Fruit fly (Drosophila melanogaster) whole organism, wandering third instar larva: ENCODE data around the gene pxb.

Experiments
- Abd-B ChIP-seq: fragments of >200 bp; optimal IDR thresholded peaks from 2 replicates; lab custom pipeline; 2017; ENCODE audit warnings: missing biosample characterization, missing genetic modification characterization
- CG32264 ChIP-seq: fragments of 200-800 bp; sonication (Bioruptor generic); optimal IDR thresholded peaks from 2 replicates; lab custom pipeline; 2016; ENCODE audit warnings: missing biosample characterization, missing genetic modification characterization
- CG9705 ChIP-seq: fragments of 200-800 bp; sonication (Bioruptor generic); optimal IDR thresholded peaks from 2 replicates; lab custom pipeline; 2018; ENCODE audit warnings: missing biosample characterization, mild to moderate bottlenecking, missing genetic modification characterization
- CrebA ChIP-seq: fragments of 200-800 bp; sonication (Bioruptor generic); optimal IDR thresholded peaks from 2 replicates; lab custom pipeline; 2016; ENCODE audit warnings: missing biosample characterization, mild to moderate bottlenecking, missing genetic modification characterization, borderline replicate concordance
- Dfd ChIP-seq: fragments of >200 bp; optimal IDR thresholded peaks from 2 replicates; lab custom pipeline; 2017; ENCODE audit warnings: missing biosample characterization, missing genetic modification characterization
- Dif ChIP-seq: fragments of 200-275, 200-300 bp; sonication (Bioruptor generic); optimal IDR thresholded peaks from 2 replicates; lab custom pipeline; 2018; ENCODE audit warnings: missing biosample characterization, missing genetic modification characterization; ENCODE audit not compliant: partially characterized antibody
- GATAd ChIP-seq: sonication (Bioruptor generic); optimal IDR thresholded peaks from 2 replicates; lab custom pipeline; 2016; ENCODE audit warnings: missing biosample characterization, missing genetic modification characterization
- HLH106 ChIP-seq: fragments of 200-800 bp; optimal IDR thresholded peaks from 3 replicates; lab custom pipeline; 2019; ENCODE audit warnings: missing biosample characterization, mild to moderate bottlenecking, missing genetic modification characterization, moderate library complexity
- Hnf4 ChIP-seq: fragments of 200-800 bp; sonication (Bioruptor generic); optimal IDR thresholded peaks from 2 replicates; lab custom pipeline; 2016; ENCODE audit warnings: missing biosample characterization, mild to moderate bottlenecking, missing genetic modification characterization
- Hr78 ChIP-seq: fragments of >200 bp; optimal IDR thresholded peaks from 2 replicates; lab custom pipeline; 2017; ENCODE audit warnings: missing biosample characterization, missing genetic modification characterization
- Hr83 ChIP-seq: fragments of 200-300 bp; sonication (Bioruptor generic); optimal IDR thresholded peaks from 2 replicates; lab custom pipeline; 2016; ENCODE audit warnings: missing biosample characterization, mild to moderate bottlenecking, missing genetic modification characterization, moderate library complexity; ENCODE audit not compliant: poor library complexity, severe bottlenecking
- Jra ChIP-seq: sonication (Bioruptor generic); optimal IDR thresholded peaks from 2 replicates; lab custom pipeline; 2016; ENCODE audit warnings: missing biosample characterization, missing genetic modification characterization
- Mio ChIP-seq: sonication (Bioruptor generic); optimal IDR thresholded peaks from 2 replicates; lab custom pipeline; 2016; ENCODE audit warnings: missing biosample characterization, missing genetic modification characterization
- Myc ChIP-seq: fragments of >200 bp; optimal IDR thresholded peaks from 2 replicates; lab custom pipeline; 2017
- N ChIP-seq: fragments of >200 bp; optimal IDR thresholded peaks from 2 replicates; lab custom pipeline; 2018; ENCODE audit warnings: missing biosample characterization, missing external identifiers, missing genetic modification characterization
- OdsH ChIP-seq: fragments of 200-800 bp; sonication (Bioruptor generic); optimal IDR thresholded peaks from 2 replicates; lab custom pipeline; 2016; ENCODE audit warnings: missing biosample characterization, mild to moderate bottlenecking, missing genetic modification characterization
- Rel ChIP-seq, 2 experiments: fragments of 200-800 bp; sonication (Bioruptor generic) in 1 of 2; optimal IDR thresholded peaks; 2 replicates in 1 of 2; 3 replicates in 1 of 2; lab custom pipeline; 2016 to 2019; ENCODE audit warnings: mild to moderate bottlenecking in 2 of 2, missing biosample characterization in 2 of 2, missing genetic modification characterization in 2 of 2, moderate library complexity in 1 of 2
- Sp1 ChIP-seq: fragments of 200-800 bp; sonication (Bioruptor generic); optimal IDR thresholded peaks from 3 replicates; lab custom pipeline; 2019; ENCODE audit warnings: missing biosample characterization, mild to moderate bottlenecking, missing genetic modification characterization, moderate library complexity
- Vsx2 ChIP-seq: fragments of 200-300, 225-300 bp; sonication (Bioruptor generic); optimal IDR thresholded peaks from 2 replicates; lab custom pipeline; 2018; ENCODE audit warnings: missing biosample characterization, missing genetic modification characterization; ENCODE audit not compliant: partially characterized antibody
- br ChIP-seq: fragments of 200-800 bp; sonication (Bioruptor generic); optimal IDR thresholded peaks from 2 replicates; lab custom pipeline; 2016; ENCODE audit warnings: missing biosample characterization, missing genetic modification characterization
- brk ChIP-seq: fragments of 200-800 bp; sonication (Bioruptor generic); optimal IDR thresholded peaks from 2 replicates; lab custom pipeline; 2016; ENCODE audit warnings: missing biosample characterization, mild to moderate bottlenecking, missing genetic modification characterization
- dl ChIP-seq, 2 experiments: fragments of 175-275, 200-275 bp in 1 of 2; fragments of 200-275 bp in 1 of 2; sonication (Bioruptor generic); optimal IDR thresholded peaks; lab custom pipeline; 2018; ENCODE audit warnings: mild to moderate bottlenecking in 2 of 2, missing biosample characterization in 2 of 2, missing genetic modification characterization in 2 of 2, moderate library complexity in 2 of 2; ENCODE audit not compliant: partially characterized antibody in 2 of 2, insufficient read depth in 1 of 2
- dmrt93B ChIP-seq: fragments of 200-800 bp; sonication (Bioruptor generic); optimal IDR thresholded peaks from 2 replicates; lab custom pipeline; 2018; ENCODE audit warnings: missing biosample characterization, mild to moderate bottlenecking, missing genetic modification characterization
- dsf ChIP-seq: sonication (Bioruptor generic); optimal IDR thresholded peaks from 2 replicates; lab custom pipeline; 2016; ENCODE audit warnings: missing biosample characterization, missing genetic modification characterization, borderline replicate concordance
- ey ChIP-seq: fragments of 200-800 bp; sonication (Bioruptor generic); optimal IDR thresholded peaks from 2 replicates; lab custom pipeline; 2016; ENCODE audit warnings: missing biosample characterization, missing genetic modification characterization
- foxo ChIP-seq, 2 experiments: fragments of 200-800 bp; sonication (Bioruptor generic); optimal IDR thresholded peaks; 2 replicates in 1 of 2; 3 replicates in 1 of 2; lab custom pipeline; 2016 to 2017; ENCODE audit warnings: missing biosample characterization in 2 of 2, missing genetic modification characterization in 2 of 2
- fru ChIP-seq: fragments of 200-800 bp; sonication (Bioruptor generic); optimal IDR thresholded peaks from 3 replicates; lab custom pipeline; 2016; ENCODE audit warnings: missing biosample characterization, mild to moderate bottlenecking, missing genetic modification characterization
- h ChIP-seq: fragments of 200-800 bp; sonication (Bioruptor generic); optimal IDR thresholded peaks from 3 replicates; lab custom pipeline; 2016; ENCODE audit warnings: missing biosample characterization, mild to moderate bottlenecking, missing genetic modification characterization
- jim ChIP-seq: fragments of 175-275, 200-325 bp; sonication (Bioruptor generic); optimal IDR thresholded peaks from 2 replicates; lab custom pipeline; 2016; ENCODE audit warnings: missing biosample characterization, mild to moderate bottlenecking, missing genetic modification characterization
- lola ChIP-seq: fragments of >200 bp; optimal IDR thresholded peaks from 2 replicates; lab custom pipeline; 2017; ENCODE audit warnings: missing biosample characterization, missing genetic modification characterization
- pan ChIP-seq: fragments of >200 bp; optimal IDR thresholded peaks from 2 replicates; lab custom pipeline; 2017
- psq ChIP-seq: fragments of 200-800 bp; sonication (Bioruptor generic); optimal IDR thresholded peaks from 3 replicates; lab custom pipeline; 2017; ENCODE audit warnings: missing biosample characterization, mild to moderate bottlenecking, missing genetic modification characterization, moderate library complexity
- rgr ChIP-seq: fragments of 200-800 bp; sonication (Bioruptor generic); optimal IDR thresholded peaks from 3 replicates; lab custom pipeline; 2016; ENCODE audit warnings: missing biosample characterization, mild to moderate bottlenecking, missing genetic modification characterization
- sage ChIP-seq: fragments of 200-800 bp; sonication (Bioruptor generic); optimal IDR thresholded peaks from 2 replicates; lab custom pipeline; 2016; ENCODE audit warnings: missing biosample characterization, mild to moderate bottlenecking, missing genetic modification characterization
- sv ChIP-seq: fragments of 200-800 bp; sonication (Bioruptor generic); optimal IDR thresholded peaks from 3 replicates; lab custom pipeline; 2016; ENCODE audit warnings: missing biosample characterization, missing genetic modification characterization
- tai ChIP-seq: sonication (Bioruptor generic); optimal IDR thresholded peaks from 2 replicates; lab custom pipeline; 2016; ENCODE audit warnings: missing biosample characterization, missing genetic modification characterization
- usp ChIP-seq: fragments of >200 bp; optimal IDR thresholded peaks from 2 replicates; lab custom pipeline; 2017; ENCODE audit warnings: missing biosample characterization, missing genetic modification characterization
- woc ChIP-seq: sonication (Bioruptor generic); optimal IDR thresholded peaks from 2 replicates; lab custom pipeline; 2016; ENCODE audit warnings: missing biosample characterization, mild to moderate bottlenecking, missing genetic modification characterization

pxb gene

dm6 chr3R:15630918-15631317 is 35.1 kb upstream of the pxb start:
- TF ChIP-seq Mio (GFP tag; lab: Kevin White, UChicago) (no peak), jim (GFP tag; lab: Kevin White, UChicago) (no peak), woc (GFP tag; lab: Kevin White, UChicago) (no peak), Hr83 (no peak), foxo (GFP tag; optimal IDR thresholded peaks at IDR 0.05; lab: Kevin White, UChicago) (no peak), brk (GFP tag; lab: Kevin White, UChicago) (no peak), h (GFP tag; lab: Kevin White, UChicago) (peak; percentile 6), N (GFP tag; lab: Kevin White, UChicago) (no peak)
- TF ChIP-seq, all 38 proteins: peak for 1

DNA sequence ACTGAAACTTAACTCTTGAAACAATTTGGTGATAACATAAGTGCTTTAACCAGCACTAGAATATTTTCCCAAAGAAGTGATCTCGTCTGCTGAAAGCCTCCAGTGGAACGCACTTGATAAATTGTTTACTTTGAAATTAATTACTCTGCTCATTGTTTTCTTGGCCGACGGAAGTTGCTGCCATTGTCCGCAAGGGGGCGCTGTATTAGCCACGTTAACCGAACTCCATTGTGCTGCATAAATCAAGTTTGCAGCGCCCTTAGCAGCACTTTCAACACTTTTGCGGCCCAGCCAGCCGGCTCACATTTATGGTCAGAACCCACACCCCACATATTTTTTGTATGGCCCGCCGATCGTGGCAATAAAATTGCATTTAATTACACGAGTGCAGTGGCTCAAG is 33.5 kb upstream of the pxb start:
- TF ChIP-seq brk (GFP tag; lab: Kevin White, UChicago), result no peak
- TF ChIP-seq Abd-B (GFP tag; lab: Kevin White, UChicago), result no peak

DNA sequence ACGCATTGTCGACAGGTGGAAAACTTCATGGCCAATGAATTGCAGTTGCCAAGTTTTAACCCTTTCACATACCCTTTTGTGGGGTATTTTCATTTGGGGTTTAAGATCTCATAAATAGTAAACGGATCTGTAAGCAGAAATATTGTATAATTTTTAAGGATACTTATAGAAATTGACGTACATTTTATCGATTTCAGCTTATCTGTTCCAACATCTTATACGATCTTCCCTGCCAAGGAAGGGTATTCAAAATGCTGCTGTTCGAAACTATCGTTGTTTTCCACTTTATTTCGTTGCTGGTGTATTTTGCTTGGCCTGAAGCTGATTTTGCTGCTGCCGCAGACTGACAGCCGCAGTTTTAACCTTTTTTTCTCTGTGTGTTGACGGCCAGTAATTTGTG is 31.8 kb upstream of the pxb start:
- TF ChIP-seq sv (GFP tag; lab: Kevin White, UChicago) (no peak), ey (peak; percentile 57), Dif (GFP tag; lab: Kevin White, UChicago) (no peak), dmrt93B (peak; percentile 39), Rel (GFP tag; optimal IDR thresholded peaks at IDR 0.05; lab: Kevin White, UChicago) (no peak), Rel (tag; optimal IDR thresholded peaks at IDR 0.05; lab: Kevin White, UChicago) (no peak), lola (GFP tag; lab: Kevin White, UChicago) (no peak), OdsH (GFP tag; lab: Kevin White, UChicago) (peak; percentile 58), h (GFP tag; lab: Kevin White, UChicago) (peak; percentile 68), br (GFP tag; lab: Kevin White, UChicago) (peak; percentile 73), Hr78 (no peak), usp (GFP tag; lab: Kevin White, UChicago) (no peak), CrebA (GFP tag; lab: Kevin White, UChicago) (no peak), pan (lab: Kevin White, UChicago) (no peak), Dfd (GFP tag; lab: Kevin White, UChicago) (no peak), tai (no peak), brk (GFP tag; lab: Kevin White, UChicago) (no peak), GATAd (GFP tag; lab: Kevin White, UChicago) (no peak), Vsx2 (no peak), N (GFP tag; lab: Kevin White, UChicago) (no peak), sage (GFP tag; lab: Kevin White, UChicago) (peak; percentile 32), foxo (GFP tag; optimal IDR thresholded peaks at IDR 0.05; lab: Kevin White, UChicago) (peak in 1 of 2 experiments; percentile 74), CG9705 (GFP tag; lab: Kevin White, UChicago) (no peak), Hr83 (no peak), rgr (GFP tag; lab: Kevin White, UChicago) (peak; percentile 58), dsf (no peak), fru (GFP tag; lab: Kevin White, UChicago) (peak; percentile 72), jim (GFP tag; lab: Kevin White, UChicago) (no peak), Sp1 (GFP tag; lab: Kevin White, UChicago) (peak; percentile 58), CG32264 (GFP tag; lab: Kevin White, UChicago) (no peak), psq (GFP tag; lab: Kevin White, UChicago) (peak; percentile 56), Mio (GFP tag; lab: Kevin White, UChicago) (no peak), dl (GFP tag; optimal IDR thresholded peaks at IDR 0.05; lab: Kevin White, UChicago; ENCODE audit: insufficient read depth in 1 of 2, partially characterized antibody in 2 of 2) (no peak), Abd-B (GFP tag; lab: Kevin White, UChicago) (no peak), woc (GFP tag; lab: Kevin White, UChicago) (peak; percentile 76), HLH106 (tag; lab: Kevin White, UChicago) (peak; percentile 57), Myc (lab: Kevin White, UChicago) (no peak), Jra (GFP tag; lab: Kevin White, UChicago) (no peak), Hnf4 (GFP tag; lab: Kevin White, UChicago) (peak; percentile 40)
